Fruit fly (Drosophila melanogaster) whole organism, embryonic: Measurements from ENCODE around the gene Rbp1-like.
A peak's percentile ranks its signal among the peaks of the same experiment; 100 is the strongest.

Experiments
- CG1024 ChIP-seq: fragments of 200-800 bp; sonication (Bioruptor generic); IDR thresholded peaks from 2 replicates; pipeline ENCODE4 v1.3.6; 2022; ENCODE audit warnings: missing biosample characterization, missing genetic modification characterization
- CG10654 ChIP-seq: fragments of 200-800 bp; sonication (Bioruptor generic); optimal IDR thresholded peaks from 2 replicates; lab custom pipeline; 2016; ENCODE audit warnings: missing biosample characterization, missing genetic modification characterization
- CG11247 ChIP-seq: fragments of 200-800 bp; sonication (Bioruptor generic); IDR thresholded peaks from 2 replicates; pipeline ENCODE4 v1.3.6; 2022; ENCODE audit warnings: missing biosample characterization, missing genetic modification characterization
- CG11560 ChIP-seq: fragments of 200-800 bp; sonication (Bioruptor generic); IDR thresholded peaks from 3 replicates; pipeline ENCODE4 v1.3.6; 2022; ENCODE audit warnings: missing biosample characterization, missing genetic modification characterization
- CG12219 ChIP-seq: fragments of 200-800 bp; sonication (Bioruptor generic); optimal IDR thresholded peaks from 3 replicates; lab custom pipeline; 2018; ENCODE audit warnings: missing biosample characterization, mild to moderate bottlenecking, missing genetic modification characterization
- CG12236 ChIP-seq: fragments of 200-800 bp; sonication (Bioruptor generic); optimal IDR thresholded peaks from 2 replicates; lab custom pipeline; 2016; ENCODE audit warnings: missing biosample characterization, missing genetic modification characterization
- CG13296 ChIP-seq: fragments of 200-800 bp; sonication (Bioruptor generic); optimal IDR thresholded peaks from 3 replicates; lab custom pipeline; 2018; ENCODE audit warnings: missing biosample characterization, mild to moderate bottlenecking, missing genetic modification characterization
- CG14965 ChIP-seq: fragments of 200-800 bp; sonication (Bioruptor generic); optimal IDR thresholded peaks from 2 replicates; lab custom pipeline; 2016; ENCODE audit warnings: missing biosample characterization, missing genetic modification characterization, borderline replicate concordance
- CG17328 ChIP-seq: fragments of 200-800 bp; sonication (Bioruptor generic); IDR thresholded peaks from 2 replicates; pipeline ENCODE4 v1.3.6; 2022; ENCODE audit warnings: missing biosample characterization, missing genetic modification characterization
- CG2120 ChIP-seq: fragments of 200-800 bp; sonication (Bioruptor generic); optimal IDR thresholded peaks from 3 replicates; lab custom pipeline; 2016; ENCODE audit warnings: missing biosample characterization, missing genetic modification characterization
- CG2199 ChIP-seq: fragments of 200-800 bp; sonication (Bioruptor generic); IDR thresholded peaks from 3 replicates; pipeline ENCODE4 v1.3.6; 2022; ENCODE audit warnings: missing biosample characterization, missing genetic modification characterization
- CG2712 ChIP-seq: fragments of 200-800 bp; optimal IDR thresholded peaks from 3 replicates; lab custom pipeline; 2019; ENCODE audit warnings: missing biosample characterization, mild to moderate bottlenecking, missing genetic modification characterization, moderate library complexity
- CG30020 ChIP-seq: fragments of 200-800 bp; optimal IDR thresholded peaks from 2 replicates; lab custom pipeline; 2019; ENCODE audit warnings: missing biosample characterization, mild to moderate bottlenecking, missing genetic modification characterization, moderate library complexity
- CG30403 ChIP-seq: fragments of 200-800 bp; sonication (Bioruptor generic); optimal IDR thresholded peaks from 3 replicates; lab custom pipeline; 2016; ENCODE audit warnings: missing biosample characterization, missing genetic modification characterization
- CG31388 ChIP-seq: fragments of 200-800 bp; sonication (Bioruptor generic); optimal IDR thresholded peaks from 2 replicates; lab custom pipeline; 2016; ENCODE audit warnings: missing biosample characterization, missing genetic modification characterization
- CG34376 ChIP-seq: fragments of 200-800 bp; sonication (Bioruptor generic); optimal IDR thresholded peaks from 2 replicates; lab custom pipeline; 2018; ENCODE audit warnings: missing biosample characterization, mild to moderate bottlenecking, missing genetic modification characterization
- CG4617 ChIP-seq: fragments of 200-800 bp; sonication (Bioruptor generic); optimal IDR thresholded peaks from 3 replicates; lab custom pipeline; 2016; ENCODE audit warnings: missing biosample characterization, missing genetic modification characterization, borderline replicate concordance
- CG7357 ChIP-seq: fragments of 200-800 bp; sonication (Bioruptor generic); IDR thresholded peaks from 3 replicates; pipeline ENCODE4 v1.3.6; 2022; ENCODE audit warnings: missing biosample characterization, missing genetic modification characterization
- CG8290 ChIP-seq, 3 experiments: fragments of 200-800 bp; sonication (Bioruptor generic); optimal IDR thresholded peaks; 2 replicates each; lab custom pipeline; 2016 to 2019; ENCODE audit warnings: missing biosample characterization in 3 of 3, missing genetic modification characterization in 3 of 3, mild to moderate bottlenecking in 2 of 3, moderate library complexity in 1 of 3
- CG8478 ChIP-seq: fragments of >200 bp; optimal IDR thresholded peaks from 2 replicates; lab custom pipeline; 2018
- CG9876 ChIP-seq: fragments of 200-800 bp; sonication (Bioruptor generic); optimal IDR thresholded peaks from 2 replicates; lab custom pipeline; 2016; ENCODE audit warnings: missing biosample characterization, missing genetic modification characterization
- Dfd ChIP-seq, 2 experiments: fragments of >200 bp; optimal IDR thresholded peaks; 2 replicates each; lab custom pipeline; 2017; ENCODE audit warnings: missing biosample characterization in 2 of 2, missing genetic modification characterization in 2 of 2
- Dll ChIP-seq: fragments of 200-800 bp; sonication (Bioruptor generic); IDR thresholded peaks from 4 replicates; pipeline ENCODE4 v1.3.6; 2022; ENCODE audit warnings: missing biosample characterization, missing genetic modification characterization; ENCODE audit not compliant: partially characterized antibody
- Dref ChIP-seq: fragments of 200-800 bp; sonication (Bioruptor generic); IDR thresholded peaks from 2 replicates; pipeline ENCODE4 v1.3.6; 2022; ENCODE audit warnings: missing biosample characterization, missing genetic modification characterization
- E2f2 ChIP-seq: fragments of 200-800 bp; sonication (Bioruptor generic); IDR thresholded peaks from 2 replicates; pipeline ENCODE4 v1.3.6; 2022; ENCODE audit warnings: missing biosample characterization, missing genetic modification characterization
- Mad ChIP-seq: fragments of 200-800 bp; sonication (Bioruptor generic); optimal IDR thresholded peaks from 2 replicates; lab custom pipeline; 2016; ENCODE audit warnings: missing biosample characterization, missing genetic modification characterization
- Nf-YC ChIP-seq: fragments of 200-800 bp; optimal IDR thresholded peaks from 3 replicates; lab custom pipeline; 2019; ENCODE audit warnings: missing biosample characterization, mild to moderate bottlenecking, missing genetic modification characterization, moderate library complexity
- Oli ChIP-seq: fragments of 200-800 bp; sonication (Bioruptor generic); optimal IDR thresholded peaks from 2 replicates; lab custom pipeline; 2018; ENCODE audit warnings: missing biosample characterization, mild to moderate bottlenecking, missing genetic modification characterization, moderate library complexity
- Side ChIP-seq: fragments of 200-800 bp; sonication (Bioruptor generic); optimal IDR thresholded peaks from 2 replicates; lab custom pipeline; 2016; ENCODE audit warnings: missing biosample characterization, missing genetic modification characterization
- Six4 ChIP-seq: fragments of 200-800 bp; sonication (Bioruptor generic); optimal IDR thresholded peaks from 2 replicates; lab custom pipeline; 2016; ENCODE audit warnings: missing biosample characterization, missing genetic modification characterization
- Sry-β ChIP-seq: fragments of 200-800 bp; sonication (Bioruptor generic); optimal IDR thresholded peaks from 2 replicates; lab custom pipeline; 2018; ENCODE audit warnings: missing biosample characterization, mild to moderate bottlenecking, missing genetic modification characterization, moderate library complexity
- Sry-δ ChIP-seq: fragments of 200-800 bp; sonication (Bioruptor generic); optimal IDR thresholded peaks from 2 replicates; lab custom pipeline; 2016; ENCODE audit warnings: missing biosample characterization, missing genetic modification characterization
- Vsx1 ChIP-seq: fragments of 200-800 bp; sonication (Bioruptor generic); optimal IDR thresholded peaks from 2 replicates; lab custom pipeline; 2017; ENCODE audit warnings: missing biosample characterization, mild to moderate bottlenecking, missing genetic modification characterization, missing genetic modification reagents
- amos ChIP-seq: fragments of 200-800 bp; sonication (Bioruptor generic); IDR thresholded peaks from 2 replicates; pipeline ENCODE4 v1.3.6; 2022; ENCODE audit warnings: missing biosample characterization, missing genetic modification characterization; ENCODE audit not compliant: partially characterized antibody
- bab2 ChIP-seq: fragments of 200-800 bp; sonication (Bioruptor generic); optimal IDR thresholded peaks from 2 replicates; lab custom pipeline; 2016; ENCODE audit warnings: missing biosample characterization, missing genetic modification characterization
- bsh ChIP-seq, 2 experiments: fragments of 200-800 bp; sonication (Bioruptor generic); optimal IDR thresholded peaks; 2 replicates each; lab custom pipeline; 2017 to 2018; ENCODE audit warnings: mild to moderate bottlenecking in 2 of 2, missing biosample characterization in 2 of 2, missing genetic modification characterization in 2 of 2, moderate library complexity in 1 of 2
- caup ChIP-seq: fragments of 200-800 bp; sonication (Bioruptor generic); optimal IDR thresholded peaks from 3 replicates; lab custom pipeline; 2017; ENCODE audit warnings: missing biosample characterization, mild to moderate bottlenecking, missing genetic modification characterization, moderate library complexity; ENCODE audit not compliant: severe bottlenecking
- chif ChIP-seq, 2 experiments: fragments of 200-800 bp; sonication (Bioruptor generic); optimal IDR thresholded peaks; 3 replicates each; lab custom pipeline; 2016; ENCODE audit warnings: missing biosample characterization in 2 of 2, missing genetic modification characterization in 2 of 2
- emc ChIP-seq: fragments of 200-800 bp; sonication (Bioruptor generic); optimal IDR thresholded peaks from 2 replicates; lab custom pipeline; 2016; ENCODE audit warnings: missing biosample characterization, missing genetic modification characterization
- fu2 ChIP-seq: fragments of 200-800 bp; sonication (Bioruptor generic); optimal IDR thresholded peaks from 2 replicates; lab custom pipeline; 2016; ENCODE audit warnings: missing biosample characterization, missing genetic modification characterization
- gro ChIP-seq: fragments of 200-800 bp; sonication (Bioruptor generic); optimal IDR thresholded peaks from 2 replicates; lab custom pipeline; 2016; ENCODE audit warnings: missing biosample characterization, missing genetic modification characterization
- her ChIP-seq: fragments of 200-800 bp; sonication (Bioruptor generic); optimal IDR thresholded peaks from 2 replicates; lab custom pipeline; 2016; ENCODE audit warnings: missing biosample characterization, missing genetic modification characterization
- hth ChIP-seq: fragments of >200 bp; optimal IDR thresholded peaks from 2 replicates; lab custom pipeline; 2017; ENCODE audit warnings: inconsistent platforms
- lmd ChIP-seq: fragments of 200-800 bp; sonication (Bioruptor generic); IDR thresholded peaks from 2 replicates; pipeline ENCODE4 v1.3.6; 2022; ENCODE audit warnings: missing biosample characterization, missing genetic modification characterization
- schlank ChIP-seq: fragments of 200-800 bp; sonication (Bioruptor generic); optimal IDR thresholded peaks from 2 replicates; lab custom pipeline; 2018; ENCODE audit warnings: missing biosample characterization, mild to moderate bottlenecking, missing genetic modification characterization
- sens ChIP-seq: fragments of 200-800 bp; sonication (Bioruptor generic); peaks from one replicate; lab custom pipeline; 2016; ENCODE audit warnings: missing biosample characterization, missing genetic modification characterization
- sisA ChIP-seq: fragments of 200-800 bp; sonication (Bioruptor generic); IDR thresholded peaks from 2 replicates; pipeline ENCODE4 v1.3.6; 2022; ENCODE audit warnings: missing biosample characterization, missing genetic modification characterization
- tup ChIP-seq: fragments of 200-800 bp; sonication (Bioruptor generic); optimal IDR thresholded peaks from 2 replicates; lab custom pipeline; 2016; ENCODE audit warnings: missing biosample characterization, mild to moderate bottlenecking, missing genetic modification characterization, moderate library complexity
- vnd ChIP-seq: fragments of 200-800 bp; sonication (Bioruptor generic); IDR thresholded peaks from 3 replicates; pipeline ENCODE4 v1.3.6; 2022; ENCODE audit warnings: missing biosample characterization, missing genetic modification characterization; ENCODE audit not compliant: partially characterized antibody
- zfh2 ChIP-seq: fragments of 200-800 bp; sonication (Bioruptor generic); optimal IDR thresholded peaks from 2 replicates; lab custom pipeline; 2016; ENCODE audit warnings: missing biosample characterization, missing genetic modification characterization

Gene Rbp1-like

dm6 chrX:13396378-13397099 lies 11.9 kb upstream of the Rbp1-like start, which contains the start of gene Bcat (continued):
- TF ChIP-seq CG30403 (GFP tag; lab: Kevin White, UChicago): peak; percentile 82
- TF ChIP-seq Six4 (GFP tag; lab: Kevin White, UChicago): peak; percentile 17
- TF ChIP-seq sens (GFP tag; lab: Kevin White, UChicago): peak; percentile 84
- peak; percentile 60 for TF ChIP-seq CG2712 (tag; lab: Kevin White, UChicago)
- TF ChIP-seq CG30020: no peak
- peak; percentile 21 for TF ChIP-seq zfh2 (GFP tag; lab: Kevin White, UChicago)
- TF ChIP-seq Dref (GFP tag; lab: Robert Waterston, UW): no peak
- no peak for TF ChIP-seq CG11247 (GFP tag; lab: Robert Waterston, UW)
- no peak for TF ChIP-seq CG11560
- TF ChIP-seq caup (GFP tag; lab: Kevin White, UChicago): peak; percentile 56
- TF ChIP-seq amos: no peak; the same call in 1 of the 2 replicates
- no peak for TF ChIP-seq CG1024 (GFP tag; lab: Robert Waterston, UW)
- no peak for TF ChIP-seq CG8290 (GFP tag; optimal IDR thresholded peaks at IDR 0.05; lab: Kevin White, UChicago)
- TF ChIP-seq CG8290 (tag; optimal IDR thresholded peaks at IDR 0.05; lab: Kevin White, UChicago): peak in 1 of 2 experiments; percentile 55
- TF ChIP-seq CG8478: no peak
- peak; percentile 18; the same call in 1 of the 2 replicates for TF ChIP-seq sisA (GFP tag; lab: Robert Waterston, UW)
- peak; percentile 26; the same call in 1 of the 2 replicates for TF ChIP-seq CG17328 (GFP tag; lab: Robert Waterston, UW)
- TF ChIP-seq Sry-β (GFP tag; lab: Kevin White, UChicago): no peak
- no peak for TF ChIP-seq CG7357 (GFP tag; lab: Robert Waterston, UW)
- TF ChIP-seq CG2199: no peak
- TF ChIP-seq Sry-δ (GFP tag; lab: Kevin White, UChicago): no peak
- TF ChIP-seq CG9876: no peak
- peak in 1 of 2 experiments; percentile 25 for TF ChIP-seq chif (GFP tag; optimal IDR thresholded peaks at IDR 0.05; lab: Kevin White, UChicago)
- no peak for TF ChIP-seq Mad (GFP tag; lab: Kevin White, UChicago)
- no peak for TF ChIP-seq gro (GFP tag; lab: Kevin White, UChicago)
- TF ChIP-seq Oli (tag; lab: Kevin White, UChicago): peak; percentile 87
- no peak for TF ChIP-seq CG31388 (GFP tag; lab: Kevin White, UChicago)
- peak; percentile 69 for TF ChIP-seq CG13296 (GFP tag; lab: Kevin White, UChicago)
- peak; percentile 28 for TF ChIP-seq tup (GFP tag; lab: Kevin White, UChicago)
- no peak for TF ChIP-seq Side (GFP tag; lab: Kevin White, UChicago)
- no peak for TF ChIP-seq Vsx1
- no peak for TF ChIP-seq her (GFP tag; lab: Kevin White, UChicago)
- peak; percentile 69 for TF ChIP-seq Nf-YC (tag; lab: Kevin White, UChicago)
- no peak for TF ChIP-seq Dll (GFP tag; lab: Robert Waterston, UW)
- TF ChIP-seq hth (lab: Kevin White, UChicago): no peak
- peak; percentile 9 to 15 for TF ChIP-seq bsh (GFP tag; optimal IDR thresholded peaks at IDR 0.05; lab: Kevin White, UChicago)
- TF ChIP-seq vnd (GFP tag; lab: Robert Waterston, UW): no peak
- TF ChIP-seq CG34376: peak; percentile 28
- no peak for TF ChIP-seq CG4617 (GFP tag; lab: Kevin White, UChicago)
- peak; percentile 76 for TF ChIP-seq lmd
- peak; percentile 59 for TF ChIP-seq bab2 (GFP tag; lab: Kevin White, UChicago)
- TF ChIP-seq emc (GFP tag; lab: Kevin White, UChicago): no peak
- peak; percentile 28 for TF ChIP-seq CG10654 (GFP tag; lab: Kevin White, UChicago)
- peak; percentile 77 for TF ChIP-seq CG2120
- TF ChIP-seq CG14965: no peak
- peak; percentile 13 for TF ChIP-seq schlank (tag; lab: Kevin White, UChicago)
- TF ChIP-seq E2f2 (GFP tag; lab: Robert Waterston, UW): peak; percentile 37; the same call in 1 of the 2 replicates
- TF ChIP-seq CG12236 (GFP tag; lab: Kevin White, UChicago): no peak
- TF ChIP-seq CG12219 (GFP tag; lab: Kevin White, UChicago): no peak
- TF ChIP-seq Dfd (GFP tag; optimal IDR thresholded peaks at IDR 0.05; lab: Kevin White, UChicago): no peak
- TF ChIP-seq fu2 (GFP tag; lab: Kevin White, UChicago): no peak
